Worm (Caenorhabditis elegans) whole organism, young adult: Measurements from ENCODE around the gene usp-4.

Experiments used
- C17E4.6 ChIP-seq: fragments of 200-800 bp; sonication (Bioruptor generic); IDR thresholded peaks from 2 replicates; pipeline ENCODE4 v1.3.6; 2022; ENCODE audit warnings: missing genetic modification reagents, missing genetic modification characterization, missing compliant biosample characterization
- F10E7.11 ChIP-seq: sonication (generic microtip); optimal IDR thresholded peaks from 2 replicates; lab custom pipeline; 2017; ENCODE audit warnings: mild to moderate bottlenecking, missing genetic modification characterization, moderate library complexity, missing compliant biosample characterization
- F23B12.7 ChIP-seq: sonication (generic microtip); optimal IDR thresholded peaks from 2 replicates; lab custom pipeline; 2017; ENCODE audit warnings: missing genetic modification characterization, mild to moderate bottlenecking, missing compliant biosample characterization, antibody characterized with exemption, moderate library complexity; ENCODE audit not compliant: insufficient read depth
- F39B2.1 ChIP-seq: fragments of 200-800 bp; sonication (Bioruptor generic); IDR thresholded peaks from 2 replicates; pipeline ENCODE4 v1.3.6; 2022; ENCODE audit warnings: missing genetic modification reagents, missing genetic modification characterization, missing compliant biosample characterization
- Y53F4B.3 ChIP-seq: fragments of 200-800 bp; sonication (Bioruptor generic); IDR thresholded peaks from 2 replicates; pipeline ENCODE4 v1.3.6; 2022; ENCODE audit warnings: missing genetic modification reagents, missing genetic modification characterization, missing compliant biosample characterization
- Y79H2A.3 ChIP-seq: fragments of 200-800 bp; sonication (Bioruptor generic); conservative IDR thresholded peaks from 2 replicates; pipeline ENCODE4 v1.3.6; 2022; ENCODE audit warnings: missing genetic modification reagents, missing genetic modification characterization, missing compliant biosample characterization
- Y95B8A.8 ChIP-seq: fragments of 200-800 bp; sonication (Bioruptor generic); IDR thresholded peaks from 2 replicates; pipeline ENCODE4 v1.3.6; 2022; ENCODE audit warnings: missing genetic modification reagents, missing genetic modification characterization, missing compliant biosample characterization
- aptf-3 ChIP-seq: fragments of 200-800 bp; sonication (Bioruptor generic); IDR thresholded peaks from 2 replicates; pipeline ENCODE4 v1.3.6; 2022; ENCODE audit warnings: missing genetic modification characterization, missing compliant biosample characterization
- atf-7 ChIP-seq: sonication (generic microtip); optimal IDR thresholded peaks from 2 replicates; lab custom pipeline; 2017; ENCODE audit warnings: mild to moderate bottlenecking, missing genetic modification characterization, missing compliant biosample characterization
- attf-6 ChIP-seq: fragments of 200-800 bp; sonication (Bioruptor generic); IDR thresholded peaks from 2 replicates; pipeline ENCODE4 v1.3.6; 2022; ENCODE audit warnings: missing genetic modification reagents, missing genetic modification characterization, missing compliant biosample characterization
- ceh-58 ChIP-seq: fragments of 200-800 bp; sonication (Bioruptor generic); IDR thresholded peaks from 2 replicates; pipeline ENCODE4 v1.3.6; 2022; ENCODE audit warnings: missing genetic modification characterization, missing compliant biosample characterization
- efl-1 ChIP-seq: fragments of 150-350 bp; optimal IDR thresholded peaks from 2 replicates; lab custom pipeline; 2014; ENCODE audit warnings: missing biosample characterization, missing genetic modification reagents, missing genetic modification characterization
- hmg-1.2 ChIP-seq: fragments of 200-800 bp; sonication (Bioruptor generic); IDR thresholded peaks from 2 replicates; pipeline ENCODE4 v1.3.6; 2022; ENCODE audit warnings: missing genetic modification reagents, missing genetic modification characterization, missing compliant biosample characterization
- let-607 ChIP-seq, 2 experiments: fragments of 200-800 bp in 1 of 2; sonication (Bioruptor generic) in 1 of 2; sonication (generic microtip) in 1 of 2; optimal IDR thresholded peaks; 2 replicates each; lab custom pipeline; 2016 to 2018; ENCODE audit warnings: mild to moderate bottlenecking in 2 of 2, missing compliant biosample characterization in 2 of 2, missing genetic modification characterization in 2 of 2, moderate library complexity in 2 of 2, missing genotype in 1 of 2
- lin-54 ChIP-seq: fragments of 200-800 bp; sonication (Bioruptor generic); optimal IDR thresholded peaks from 2 replicates; lab custom pipeline; 2018; ENCODE audit warnings: mild to moderate bottlenecking, missing genetic modification characterization, missing compliant biosample characterization
- lsl-1 ChIP-seq: fragments of 200-800 bp; sonication (Bioruptor generic); optimal IDR thresholded peaks from 2 replicates; lab custom pipeline; 2018; ENCODE audit warnings: mild to moderate bottlenecking, missing genetic modification characterization, moderate library complexity, missing compliant biosample characterization
- madf-3 ChIP-seq: fragments of 200-800 bp; sonication (Bioruptor generic); IDR thresholded peaks from 2 replicates; pipeline ENCODE4 v1.3.6; 2022; ENCODE audit warnings: missing genetic modification reagents, missing genetic modification characterization, missing compliant biosample characterization
- madf-8 ChIP-seq: fragments of 200-800 bp; sonication (Bioruptor generic); conservative IDR thresholded peaks from 2 replicates; pipeline ENCODE4 v1.3.6; 2022; ENCODE audit warnings: missing genetic modification reagents, missing genetic modification characterization, missing compliant biosample characterization
- mcd-1 ChIP-seq: fragments of 200-800 bp; sonication (Bioruptor generic); IDR thresholded peaks from 2 replicates; pipeline ENCODE4 v1.3.6; 2022; ENCODE audit warnings: missing genetic modification reagents, missing genetic modification characterization, missing compliant biosample characterization
- nfya-2 ChIP-seq: fragments of 200-800 bp; sonication (Bioruptor generic); IDR thresholded peaks from 2 replicates; pipeline ENCODE4 v1.3.6; 2022; ENCODE audit warnings: missing genetic modification reagents, missing genetic modification characterization, missing compliant biosample characterization
- nfyb-1 ChIP-seq: fragments of 200-800 bp; sonication (Bioruptor generic); IDR thresholded peaks from 2 replicates; pipeline ENCODE4 v1.3.6; 2022; ENCODE audit warnings: missing genetic modification reagents, missing genetic modification characterization, missing compliant biosample characterization
- nhr-120 ChIP-seq: fragments of 200-800 bp; sonication (Bioruptor generic); IDR thresholded peaks from 2 replicates; pipeline ENCODE4 v1.3.6; 2022; ENCODE audit warnings: missing genetic modification characterization, missing compliant biosample characterization
- nhr-80 ChIP-seq: sonication (generic microtip); optimal IDR thresholded peaks from 2 replicates; lab custom pipeline; 2016; ENCODE audit warnings: missing genetic modification characterization, missing compliant biosample characterization
- snpc-3.4 ChIP-seq: sonication (generic microtip); optimal IDR thresholded peaks from 2 replicates; lab custom pipeline; 2017; ENCODE audit warnings: missing genetic modification characterization, mild to moderate bottlenecking, missing compliant biosample characterization, antibody characterized with exemption, moderate library complexity, missing genotype, missing genetic modification reagents
- snpc-4 ChIP-seq, 5 experiments: fragments of 150-350 bp in 1 of 5; sonication (generic microtip) in 4 of 5; optimal IDR thresholded peaks; 2 replicates each; lab custom pipeline; 2014 to 2018; ENCODE audit warnings: missing genetic modification characterization in 5 of 5, missing biosample characterization in 3 of 5, antibody characterized with exemption in 2 of 5, mild to moderate bottlenecking in 2 of 5, missing compliant biosample characterization in 2 of 5, missing genotype in 2 of 5, moderate library complexity in 2 of 5, missing genetic modification reagents in 1 of 5
- tbp1 ChIP-seq: fragments of 200-800 bp; sonication (Bioruptor generic); optimal IDR thresholded peaks from 2 replicates; lab custom pipeline; 2018; ENCODE audit warnings: mild to moderate bottlenecking, missing genetic modification characterization, missing compliant biosample characterization
- tbx-9 ChIP-seq: sonication (generic microtip); optimal IDR thresholded peaks from 2 replicates; lab custom pipeline; 2016; ENCODE audit warnings: borderline replicate concordance, missing genetic modification characterization, inconsistent platforms, missing compliant biosample characterization
- tlf-1 ChIP-seq: fragments of 200-800 bp; sonication (Bioruptor generic); optimal IDR thresholded peaks from 2 replicates; lab custom pipeline; 2018; ENCODE audit warnings: mild to moderate bottlenecking, missing genetic modification characterization, missing compliant biosample characterization
- unc-62 ChIP-seq: fragments of 150-350 bp; optimal IDR thresholded peaks from 2 replicates; lab custom pipeline; 2014; ENCODE audit warnings: missing biosample characterization, missing genetic modification reagents, missing genetic modification characterization
- ztf-18 ChIP-seq: sonication (generic microtip); optimal IDR thresholded peaks from 2 replicates; lab custom pipeline; 2016; ENCODE audit warnings: missing genotype, mild to moderate bottlenecking, missing genetic modification characterization, missing compliant biosample characterization
- ztf-25 ChIP-seq: fragments of 200-800 bp; sonication (Bioruptor generic); IDR thresholded peaks from 2 replicates; pipeline ENCODE4 v1.3.6; 2022; ENCODE audit warnings: missing genetic modification reagents, missing genetic modification characterization, missing compliant biosample characterization
- ztf-28 ChIP-seq: fragments of 200-800 bp; sonication (Bioruptor generic); IDR thresholded peaks from 2 replicates; pipeline ENCODE4 v1.3.6; 2022; ENCODE audit warnings: missing genetic modification reagents, missing genetic modification characterization, missing compliant biosample characterization

The usp-4 gene

DNA sequence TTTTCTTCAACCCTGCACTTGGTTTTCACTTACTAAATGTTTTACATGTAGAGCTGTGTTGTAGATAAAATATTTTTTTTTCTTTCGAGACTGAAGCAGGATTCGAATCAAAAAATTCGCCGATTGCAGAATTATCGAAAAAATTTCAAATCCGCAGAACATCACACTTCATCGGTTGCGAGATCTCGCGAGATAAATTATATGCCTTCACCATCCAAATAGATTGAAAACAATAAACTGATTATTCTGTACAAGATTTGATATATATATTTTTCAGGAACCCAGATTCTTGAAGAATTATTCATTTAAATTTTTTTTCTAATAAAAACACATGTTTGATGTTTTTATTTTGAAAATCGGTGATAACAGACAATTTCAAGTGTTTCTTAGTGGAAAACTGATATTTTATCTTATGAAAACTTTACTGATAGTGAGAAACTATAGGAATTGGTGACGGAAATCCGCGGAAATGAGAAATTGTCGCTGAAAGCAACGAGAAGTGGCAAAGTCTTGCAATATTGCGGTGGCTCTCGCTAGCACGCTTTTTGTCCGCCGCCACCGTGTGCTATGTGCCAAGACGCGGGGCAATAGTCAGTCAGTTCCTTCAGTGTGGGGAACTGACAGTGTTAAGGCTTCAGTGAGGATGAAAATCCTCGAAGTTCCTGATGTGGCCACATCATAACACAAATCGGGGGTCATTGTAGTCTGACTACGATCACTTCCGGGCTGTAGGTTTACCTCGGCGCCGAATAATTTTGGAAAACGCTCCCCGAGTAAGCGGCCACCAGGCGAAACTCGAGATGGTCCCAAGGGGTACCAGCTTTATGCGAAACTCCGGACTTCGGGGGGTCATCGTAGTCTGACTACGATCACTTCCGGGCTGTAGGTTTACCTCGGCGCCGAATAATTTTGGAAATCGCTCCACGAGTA lies 35.5 kb downstream of the usp-4 start (continued):
- no peak for TF ChIP-seq efl-1 (GFP tag; lab: Kevin White, UChicago)
- no peak for TF ChIP-seq tlf-1 (GFP tag; lab: Kevin White, UChicago)
- TF ChIP-seq tbx-9 = no peak
- peak; percentile 64 for TF ChIP-seq hmg-1.2 (GFP tag; lab: Robert Waterston, UW)
- TF ChIP-seq Y95B8A.8 = 0 out of 2 replicates have a peak, but pooled peaks have one; percentile 28
- TF ChIP-seq let-607 (tag; optimal IDR thresholded peaks at IDR 0.05; lab: Kevin White, UChicago) = peak; percentile 2 to 59

DNA sequence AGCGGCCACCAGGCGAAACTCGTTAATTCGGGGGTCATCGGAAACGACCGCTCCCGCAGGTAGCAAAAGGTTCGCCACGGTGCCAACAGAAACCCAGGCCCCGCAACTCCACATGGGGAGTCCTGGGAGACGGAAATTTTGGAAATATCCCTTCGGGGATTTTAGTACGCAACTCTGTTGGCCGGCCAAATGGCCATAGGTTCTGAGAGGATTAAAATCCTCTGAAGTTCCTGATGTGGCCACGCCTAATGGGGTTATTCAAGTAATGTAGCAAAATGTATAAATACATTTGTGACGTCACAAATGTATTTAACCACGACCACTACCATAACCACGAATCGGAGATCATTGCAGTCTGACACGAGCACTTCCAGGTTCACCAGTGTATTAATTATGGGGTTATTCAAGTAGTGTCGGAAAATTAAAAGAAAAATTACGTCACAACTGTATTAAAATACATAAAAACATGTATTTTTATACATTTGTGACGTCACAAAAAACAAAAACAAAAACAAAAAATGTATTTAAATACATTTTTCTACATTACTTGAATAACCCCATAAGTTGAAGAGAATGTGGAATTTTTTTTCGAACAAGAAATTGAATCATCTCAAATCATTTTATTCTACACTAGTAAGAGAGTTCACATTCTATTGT lies 36.3 kb downstream of the usp-4 start:
- TF ChIP-seq ceh-58 (peak; percentile 88; the same call in 1 of the 2 replicates), lsl-1 (GFP tag; lab: Kevin White, UChicago) (peak; percentile 20), ztf-25 (GFP tag; lab: Robert Waterston, UW) (no peak), madf-3 (GFP tag; lab: Robert Waterston, UW) (no peak), ztf-18 (tag; lab: Kevin White, UChicago) (peak; percentile 35), tlf-1 (GFP tag; lab: Kevin White, UChicago) (no peak), madf-8 (GFP tag; lab: Robert Waterston, UW) (0 out of 2 replicates have a peak, but pooled peaks have one; percentile 11), nhr-120 (GFP tag; lab: Robert Waterston, UW) (no peak), C17E4.6 (no peak), tbp1 (no peak), snpc-4 (GFP tag; optimal IDR thresholded peaks at IDR 0.05; lab: Kevin White, UChicago) (no peak), snpc-4 (tag; optimal IDR thresholded peaks at IDR 0.05; lab: Kevin White, UChicago) (peak in 1 of 4 experiments; percentile 40), F23B12.7 (tag; lab: Kevin White, UChicago) (no peak), atf-7 (no peak), nfyb-1 (no peak), attf-6 (GFP tag; lab: Robert Waterston, UW) (peak; percentile 98), lin-54 (GFP tag; lab: Kevin White, UChicago) (peak; percentile 18)
- TF ChIP-seq, all 124 proteins: peak for 7

DNA sequence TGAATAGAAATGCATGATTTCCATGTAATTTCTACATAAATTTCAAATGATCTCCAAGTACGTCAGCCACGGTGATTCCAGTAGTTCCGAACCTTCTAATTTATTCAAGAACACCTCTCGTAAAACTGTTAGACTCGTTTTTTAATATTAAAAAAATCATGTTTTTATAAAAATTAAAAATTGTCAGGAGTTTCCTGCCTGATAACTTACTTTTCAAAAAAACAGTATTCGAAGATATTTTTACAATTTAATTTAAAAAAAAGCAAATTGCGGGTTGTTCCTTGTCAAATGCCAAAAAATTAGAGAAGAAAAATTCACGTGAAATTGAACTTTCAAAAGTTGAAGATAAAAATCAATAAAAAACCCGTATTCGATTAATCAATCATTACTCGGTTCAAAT lies 38.4 kb downstream of the usp-4 start, which contains the start of the genes C17H12.3 and C17H12.12:
Gene C17H12.3, minus strand, starts transcription at position 101 of the 400 bp plus-strand sequence.
Gene C17H12.12, plus strand, starts transcription at position 396 of the 400 bp plus-strand sequence.
- TF ChIP-seq let-607 (tag; optimal IDR thresholded peaks at IDR 0.05; lab: Kevin White, UChicago) (no peak), tbx-9 (no peak), F10E7.11 (tag; lab: Kevin White, UChicago) (no peak), Y79H2A.3 (GFP tag; lab: Robert Waterston, UW) (no peak), snpc-3.4 (no peak), nfya-2 (GFP tag; lab: Robert Waterston, UW) (no peak), F39B2.1 (GFP tag; lab: Robert Waterston, UW) (no peak), mcd-1 (GFP tag; lab: Robert Waterston, UW) (no peak), Y53F4B.3 (GFP tag; lab: Robert Waterston, UW) (no peak), ztf-28 (GFP tag; lab: Robert Waterston, UW) (no peak)
- TF ChIP-seq, all 124 proteins: peak for 0

DNA sequence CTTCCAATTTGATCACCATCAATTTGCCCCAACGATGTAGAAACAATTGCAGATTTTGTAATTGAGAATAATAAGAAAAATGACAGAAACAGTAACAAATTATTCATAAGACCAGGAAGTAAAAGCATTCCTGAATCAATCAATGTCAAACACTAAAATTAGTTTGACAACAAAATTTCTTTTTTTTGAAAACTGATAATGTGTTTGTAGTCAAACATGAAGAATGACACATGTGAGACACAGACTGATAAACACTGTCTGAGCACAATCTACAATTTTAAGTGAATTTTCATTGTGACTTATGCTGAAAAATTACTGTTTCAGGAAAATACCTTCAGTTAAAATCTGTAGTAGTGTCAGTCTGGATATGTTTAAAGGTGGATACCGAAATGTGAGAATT lies 45.0 kb downstream of the usp-4 start, which contains the start of the genes cest-4 and C17H12.11:
Gene cest-4, minus strand, starts transcription at position 206 of the 400 bp plus-strand sequence.
Gene C17H12.11, plus strand, starts transcription at position 256 of the 400 bp plus-strand sequence.
- TF ChIP-seq aptf-3 (GFP tag; lab: Robert Waterston, UW) = no peak
- peak; percentile 25 for TF ChIP-seq unc-62 (GFP tag; lab: Kevin White, UChicago)
- peak; percentile 80 for TF ChIP-seq nhr-80
